Worm (Caenorhabditis elegans) whole organism, L4 larva: ENCODE results near the gene F13D12.5.

ENCODE experiments used
- F44E2.7 ChIP-seq: fragments of 200-800 bp; sonication (Bioruptor generic); IDR thresholded peaks from 2 replicates; pipeline ENCODE4 v2.1.2; 2022; ENCODE audit warnings: missing genetic modification characterization, missing compliant biosample characterization
- F49E8.2 ChIP-seq: sonication (generic microtip); optimal IDR thresholded peaks from 2 replicates; lab custom pipeline; 2016; ENCODE audit warnings: missing compliant biosample characterization, mild to moderate bottlenecking, missing genetic modification characterization, borderline replicate concordance
- R02D3.7 ChIP-seq: fragments of 150-350 bp; sonication (generic microtip); optimal IDR thresholded peaks from 3 replicates; lab custom pipeline; 2014; ENCODE audit warnings: missing biosample characterization, missing genetic modification characterization
- T20F7.1 ChIP-seq: fragments of 200-800 bp; sonication (Bioruptor generic); optimal IDR thresholded peaks from 2 replicates; lab custom pipeline; 2018; ENCODE audit warnings: mild to moderate bottlenecking, missing genetic modification characterization, missing compliant biosample characterization
- T26A8.4 ChIP-seq: fragments of 200-800 bp; sonication (Bioruptor generic); IDR thresholded peaks from 2 replicates; pipeline ENCODE4 v1.3.6; 2022; ENCODE audit warnings: missing genetic modification characterization, missing compliant biosample characterization
- Y105C5A.15 ChIP-seq: fragments of 200-800 bp; sonication (Bioruptor generic); IDR thresholded peaks from 2 replicates; pipeline ENCODE4 v1.3.6; 2022; ENCODE audit warnings: missing genetic modification characterization, missing compliant biosample characterization
- ZK337.2 ChIP-seq: fragments of 200-800 bp; sonication (Bioruptor generic); IDR thresholded peaks from 2 replicates; pipeline ENCODE4 v1.3.6; 2022; ENCODE audit warnings: missing genetic modification reagents, missing genetic modification characterization, missing compliant biosample characterization
- ZK546.5 ChIP-seq, 2 experiments: sonication (generic microtip); optimal IDR thresholded peaks; 2 replicates each; lab custom pipeline; 2017; ENCODE audit warnings: missing biosample characterization in 2 of 2, missing genetic modification characterization in 2 of 2
- ama-1 ChIP-seq: fragments of 150-350 bp; optimal IDR thresholded peaks from 2 replicates; lab custom pipeline; 2014; ENCODE audit warnings: inconsistent platforms, mixed read lengths
- arid-1 ChIP-seq: fragments of 200-800 bp; sonication (Bioruptor generic); conservative IDR thresholded peaks from 2 replicates; pipeline ENCODE4 v1.3.6; 2022; ENCODE audit warnings: missing genetic modification reagents, missing genetic modification characterization, missing compliant biosample characterization
- attf-4 ChIP-seq: sonication (generic microtip); optimal IDR thresholded peaks from 3 replicates; lab custom pipeline; 2017; ENCODE audit warnings: missing biosample characterization, missing genetic modification characterization
- ceh-28 ChIP-seq: fragments of 150-350 bp; optimal IDR thresholded peaks from 2 replicates; lab custom pipeline; 2014; ENCODE audit warnings: missing biosample characterization, missing genetic modification reagents, missing genetic modification characterization
- ceh-44 ChIP-seq: fragments of 200-800 bp; sonication (Bioruptor generic); IDR thresholded peaks from 2 replicates; pipeline ENCODE4 v1.3.6; 2022; ENCODE audit warnings: missing genetic modification reagents, missing genetic modification characterization, missing compliant biosample characterization
- ctbp-1 ChIP-seq: fragments of 200-800 bp; sonication (Bioruptor generic); IDR thresholded peaks from 2 replicates; pipeline ENCODE4 v1.3.6; 2022; ENCODE audit warnings: missing genetic modification reagents, missing genetic modification characterization, missing compliant biosample characterization
- daf-16 ChIP-seq, 3 experiments: sonication (generic microtip); optimal IDR thresholded peaks; 2 replicates each; lab custom pipeline; 2016 to 2017; ENCODE audit warnings: missing genetic modification characterization in 3 of 3, missing genetic modification reagents in 3 of 3, mild to moderate bottlenecking in 2 of 3, missing compliant biosample characterization in 2 of 3, missing biosample characterization in 1 of 3, moderate library complexity in 1 of 3
- dmd-6 ChIP-seq: fragments of 200-800 bp; sonication (Bioruptor generic); IDR thresholded peaks from 2 replicates; pipeline ENCODE4 v1.3.6; 2022; ENCODE audit warnings: missing genetic modification reagents, missing genetic modification characterization, missing compliant biosample characterization
- duxl-1 ChIP-seq: sonication (generic microtip); optimal IDR thresholded peaks from 2 replicates; lab custom pipeline; 2016; ENCODE audit warnings: mild to moderate bottlenecking, missing genetic modification characterization, moderate library complexity, missing compliant biosample characterization; ENCODE audit not compliant: poor library complexity
- egl-43 ChIP-seq: fragments of 200-800 bp; sonication (Bioruptor generic); IDR thresholded peaks from 2 replicates; pipeline ENCODE4 v1.3.6; 2022; ENCODE audit warnings: missing genetic modification reagents, missing genetic modification characterization, missing compliant biosample characterization
- fos-1 ChIP-seq: fragments of 150-350 bp; optimal IDR thresholded peaks from 2 replicates; lab custom pipeline; 2014; ENCODE audit warnings: missing biosample characterization, missing genetic modification characterization
- gei-8 ChIP-seq: fragments of 200-800 bp; sonication (Bioruptor generic); optimal IDR thresholded peaks from 2 replicates; lab custom pipeline; 2018; ENCODE audit warnings: mild to moderate bottlenecking, missing genetic modification characterization, missing compliant biosample characterization
- hif-1 ChIP-seq, 2 experiments: sonication (generic microtip); optimal IDR thresholded peaks; 2 replicates each; lab custom pipeline; 2016 to 2017; ENCODE audit warnings: missing compliant biosample characterization in 2 of 2, missing genetic modification characterization in 2 of 2, missing genetic modification reagents in 2 of 2, missing genotype in 2 of 2, mild to moderate bottlenecking in 1 of 2
- hmg-1.1 ChIP-seq: fragments of 200-800 bp; sonication (Bioruptor generic); IDR thresholded peaks from 2 replicates; pipeline ENCODE4 v1.3.6; 2022; ENCODE audit warnings: missing genetic modification reagents, missing genetic modification characterization, missing compliant biosample characterization
- lin-13 ChIP-seq: fragments of 150-350 bp; optimal IDR thresholded peaks from 2 replicates; lab custom pipeline; 2014; ENCODE audit warnings: missing biosample characterization, missing genetic modification reagents, missing genetic modification characterization
- lin-15B ChIP-seq: fragments of 150-350 bp; sonication (generic microtip); optimal IDR thresholded peaks from 3 replicates; lab custom pipeline; 2014; ENCODE audit warnings: missing biosample characterization, missing genetic modification characterization
- lin-29 ChIP-seq: fragments of 200-800 bp; sonication (Bioruptor generic); IDR thresholded peaks from 2 replicates; pipeline ENCODE4 v1.3.6; 2022; ENCODE audit warnings: missing genetic modification reagents, missing genetic modification characterization, missing compliant biosample characterization
- lin-38 ChIP-seq: fragments of 200-800 bp; sonication (Bioruptor generic); IDR thresholded peaks from 2 replicates; pipeline ENCODE4 v1.3.6; 2022; ENCODE audit warnings: missing genetic modification reagents, missing genetic modification characterization, missing compliant biosample characterization
- mdl-1 ChIP-seq, 2 experiments: fragments of 150-350 bp in 1 of 2; sonication (generic microtip) in 1 of 2; optimal IDR thresholded peaks; 2 replicates each; lab custom pipeline; 2014 to 2017; ENCODE audit warnings: missing biosample characterization in 2 of 2, missing genetic modification characterization in 2 of 2
- mdt-29 ChIP-seq: fragments of 200-800 bp; sonication (Bioruptor generic); IDR thresholded peaks from 2 replicates; pipeline ENCODE4 v1.3.6; 2022; ENCODE audit warnings: missing genetic modification reagents, missing genetic modification characterization, missing compliant biosample characterization
- mep-1 ChIP-seq: fragments of 150-350 bp; sonication (generic microtip); optimal IDR thresholded peaks from 3 replicates; lab custom pipeline; 2014; ENCODE audit warnings: missing biosample characterization, missing genetic modification characterization
- mes-2 ChIP-seq: sonication (generic microtip); optimal IDR thresholded peaks from 2 replicates; lab custom pipeline; 2016; ENCODE audit warnings: missing genotype, mild to moderate bottlenecking, missing genetic modification characterization, missing compliant biosample characterization; ENCODE audit not compliant: poor library complexity, severe bottlenecking
- nhr-102 ChIP-seq: sonication (generic microtip); optimal IDR thresholded peaks from 2 replicates; lab custom pipeline; 2016; ENCODE audit warnings: mild to moderate bottlenecking, missing genetic modification characterization, moderate library complexity, missing compliant biosample characterization
- nhr-111 ChIP-seq: fragments of 200-800 bp; sonication (Bioruptor generic); optimal IDR thresholded peaks from 2 replicates; lab custom pipeline; 2018; ENCODE audit warnings: mild to moderate bottlenecking, missing genetic modification characterization, missing compliant biosample characterization
- nhr-42 ChIP-seq: fragments of 200-800 bp; sonication (Bioruptor generic); IDR thresholded peaks from 2 replicates; pipeline ENCODE4 v1.3.6; 2022; ENCODE audit warnings: missing genetic modification characterization, missing compliant biosample characterization
- nhr-6 ChIP-seq: fragments of 150-350 bp; optimal IDR thresholded peaks from 2 replicates; lab custom pipeline; 2014; ENCODE audit warnings: missing biosample characterization, missing genetic modification characterization
- pha-4 ChIP-seq, 2 experiments: fragments of 150-350 bp in 1 of 2; fragments of 200-800 bp in 1 of 2; sonication (Bioruptor generic) in 1 of 2; IDR thresholded peaks in 1 of 2; optimal IDR thresholded peaks in 1 of 2; 2 replicates each; pipeline versions ENCODE4 v1.3.6 to Lab custom; 2014 to 2022; ENCODE audit warnings: missing genetic modification characterization in 2 of 2, missing genetic modification reagents in 2 of 2, missing biosample characterization in 1 of 2, missing compliant biosample characterization in 1 of 2
- php-3 ChIP-seq: fragments of 200-800 bp; sonication (Bioruptor generic); IDR thresholded peaks from 2 replicates; pipeline ENCODE4 v1.3.6; 2022; ENCODE audit warnings: missing genetic modification reagents, missing genetic modification characterization, missing compliant biosample characterization
- pqm-1 ChIP-seq: sonication (generic microtip); optimal IDR thresholded peaks from 2 replicates; lab custom pipeline; 2017; ENCODE audit warnings: missing biosample characterization, missing genetic modification characterization
- set-16 ChIP-seq: fragments of 200-800 bp; sonication (Bioruptor generic); IDR thresholded peaks from 2 replicates; pipeline ENCODE4 v1.3.6; 2022; ENCODE audit warnings: missing genetic modification reagents, missing genetic modification characterization, missing compliant biosample characterization
- skn-1 ChIP-seq: fragments of 150-350 bp; optimal IDR thresholded peaks from 2 replicates; lab custom pipeline; 2014; ENCODE audit warnings: missing biosample characterization, missing genetic modification characterization
- snpc-4 ChIP-seq: fragments of 150-350 bp; optimal IDR thresholded peaks from 2 replicates; lab custom pipeline; 2014; ENCODE audit warnings: missing biosample characterization, missing genetic modification characterization
- spr-3 ChIP-seq: fragments of 200-800 bp; sonication (Bioruptor generic); optimal IDR thresholded peaks from 2 replicates; lab custom pipeline; 2018; ENCODE audit warnings: mild to moderate bottlenecking, missing genetic modification characterization, missing compliant biosample characterization
- tag-97 ChIP-seq: fragments of 200-800 bp; sonication (Bioruptor generic); IDR thresholded peaks from 2 replicates; pipeline ENCODE4 v1.3.6; 2022; ENCODE audit warnings: missing genetic modification characterization, missing compliant biosample characterization
- tra-1 ChIP-seq: fragments of 200-800 bp; sonication (Bioruptor generic); IDR thresholded peaks from 2 replicates; pipeline ENCODE4 v1.3.6; 2022; ENCODE audit warnings: missing genetic modification reagents, missing genetic modification characterization, missing compliant biosample characterization
- vab-7 ChIP-seq: fragments of 200-800 bp; sonication (Bioruptor generic); IDR thresholded peaks from 2 replicates; pipeline ENCODE4 v1.3.6; 2022; ENCODE audit warnings: missing genetic modification reagents, missing genetic modification characterization, missing compliant biosample characterization
- zfp-3 ChIP-seq: fragments of 200-800 bp; sonication (Bioruptor generic); conservative IDR thresholded peaks from 2 replicates; pipeline ENCODE4 v1.3.6; 2022; ENCODE audit warnings: missing genetic modification reagents, missing genetic modification characterization, missing compliant biosample characterization
- zip-11 ChIP-seq: fragments of 200-800 bp; sonication (Bioruptor generic); IDR thresholded peaks from 2 replicates; pipeline ENCODE4 v1.3.6; 2022; ENCODE audit warnings: missing genetic modification characterization, missing compliant biosample characterization
- zip-2 ChIP-seq: fragments of 150-350 bp; optimal IDR thresholded peaks from 2 replicates; lab custom pipeline; 2014; ENCODE audit warnings: missing biosample characterization, missing genetic modification characterization
- ztf-11 ChIP-seq: fragments of 150-350 bp; optimal IDR thresholded peaks from 2 replicates; lab custom pipeline; 2014; ENCODE audit warnings: missing biosample characterization, missing genetic modification characterization

Gene F13D12.5

DNA sequence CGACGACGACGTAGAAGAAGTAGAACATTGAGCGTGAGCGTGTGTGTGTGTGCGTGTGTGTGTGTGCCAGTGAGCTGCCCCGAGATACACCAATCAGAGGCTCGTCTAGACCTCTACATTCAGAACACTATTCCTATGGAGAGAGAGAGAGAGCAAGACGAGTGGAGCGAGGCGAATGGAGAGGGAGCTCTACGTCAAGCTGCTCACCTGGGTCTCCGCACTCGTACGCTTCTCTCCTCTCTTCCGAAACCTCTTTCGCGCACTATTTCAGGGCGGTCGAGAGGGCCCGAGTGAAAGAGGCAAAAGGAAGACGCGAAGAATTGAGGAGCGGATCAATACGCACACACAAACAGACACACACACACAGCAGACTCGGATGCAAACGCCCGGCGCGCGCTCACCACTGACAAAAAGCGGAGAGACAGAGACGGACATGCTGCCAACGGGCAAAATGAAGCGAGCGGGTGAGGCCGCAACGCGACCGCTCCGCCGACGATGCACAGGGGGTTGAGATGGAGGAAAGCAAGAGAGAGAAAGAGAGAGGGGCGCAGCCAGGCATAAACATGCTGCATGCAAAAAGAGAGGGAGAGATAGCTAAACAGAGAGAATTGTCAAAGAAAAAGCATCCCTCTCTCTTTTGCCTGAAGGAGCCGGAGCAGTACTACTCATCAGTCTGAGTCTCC, 23.0 kb downstream of the F13D12.5 start (continued):
- TF ChIP-seq ceh-44 (GFP tag; lab: Robert Waterston, UW) (0 out of 2 replicates have a peak, but pooled peaks have one; percentile 18), skn-1 (tag; lab: Kevin White, UChicago) (no peak), lin-38 (GFP tag; lab: Robert Waterston, UW) (peak; percentile 61), zip-2 (tag; lab: Kevin White, UChicago) (peak; percentile 55), nhr-102 (tag; lab: Kevin White, UChicago) (peak; percentile 67), mep-1 (tag; lab: Kevin White, UChicago) (peak; percentile 90), nhr-42 (GFP tag; lab: Robert Waterston, UW) (peak; percentile 49; the same call in 1 of the 2 replicates), gei-8 (GFP tag; lab: Kevin White, UChicago) (peak; percentile 69), lin-29 (no peak), T20F7.1 (GFP tag; lab: Kevin White, UChicago) (peak; percentile 82), hmg-1.1 (GFP tag; lab: Robert Waterston, UW) (peak; percentile 84), mes-2 (tag; lab: Kevin White, UChicago) (peak; percentile 58), dmd-6 (GFP tag; lab: Robert Waterston, UW) (peak; percentile 62), tra-1 (no peak), attf-4 (tag; lab: Kevin White, UChicago) (peak; percentile 8), php-3 (GFP tag; lab: Robert Waterston, UW) (0 out of 2 replicates have a peak, but pooled peaks have one; percentile 27), duxl-1 (tag; lab: Kevin White, UChicago) (no peak), ZK337.2 (GFP tag; lab: Robert Waterston, UW) (no peak), lin-15B (tag; lab: Kevin White, UChicago) (peak; percentile 6), egl-43 (GFP tag; lab: Robert Waterston, UW) (peak; percentile 86), spr-3 (GFP tag; lab: Kevin White, UChicago) (peak; percentile 79), mdt-29 (GFP tag; lab: Robert Waterston, UW) (peak; percentile 68; the same call in 1 of the 2 replicates), mdl-1 (tag; optimal IDR thresholded peaks at IDR 0.05; lab: Kevin White, UChicago) (peak; percentile 44 to 77), ctbp-1 (peak; percentile 75), fos-1 (no peak), vab-7 (no peak), zfp-3 (GFP tag; lab: Robert Waterston, UW) (no peak), daf-16 (GFP tag; optimal IDR thresholded peaks at IDR 0.05; lab: Kevin White, UChicago) (peak in 1 of 2 experiments; percentile 76), daf-16 (tag; optimal IDR thresholded peaks at IDR 0.05; lab: Kevin White, UChicago) (peak; percentile 58), lin-13 (peak; percentile 51), Y105C5A.15 (GFP tag; lab: Robert Waterston, UW) (no peak), ama-1 (lab: Kevin White, UChicago) (no peak), zip-11 (no peak), hif-1 (tag; optimal IDR thresholded peaks at IDR 0.05; lab: Kevin White, UChicago) (peak; percentile 20 to 83), nhr-111 (peak; percentile 40), ceh-28 (tag; lab: Kevin White, UChicago) (peak; percentile 81), set-16 (GFP tag; lab: Robert Waterston, UW) (peak; percentile 100), tag-97 (no peak), F44E2.7 (GFP tag; lab: Robert Waterston, UW) (no peak), pha-4 (GFP tag; IDR thresholded peaks at IDR 0.05; lab: Robert Waterston, UW) (peak; percentile 67), pha-4 (tag; optimal IDR thresholded peaks at IDR 0.05; lab: Kevin White, UChicago) (no peak), snpc-4 (tag; lab: Kevin White, UChicago) (no peak), nhr-6 (peak; percentile 68), T26A8.4 (peak; percentile 71), R02D3.7 (tag; lab: Kevin White, UChicago) (no peak), arid-1 (GFP tag; lab: Robert Waterston, UW) (peak; percentile 41; the same call in 1 of the 2 replicates), pqm-1 (tag; lab: Kevin White, UChicago) (peak; percentile 10), F49E8.2 (tag; lab: Kevin White, UChicago) (no peak), ztf-11 (no peak), ZK546.5 (tag; optimal IDR thresholded peaks at IDR 0.05; lab: Kevin White, UChicago) (peak in 1 of 2 experiments; percentile 50)
